Worm (Caenorhabditis elegans) whole organism, L2 larva: ENCODE data around the gene gab-1.

Source experiments
- aly-2 ChIP-seq: fragments of 150-350 bp; optimal IDR thresholded peaks from 2 replicates; lab custom pipeline; 2014; ENCODE audit warnings: missing biosample characterization, missing genetic modification characterization
- ama-1 ChIP-seq: fragments of 150-350 bp; optimal IDR thresholded peaks from 2 replicates; lab custom pipeline; 2018; ENCODE audit warnings: inconsistent platforms
- blmp-1 ChIP-seq: sonication (generic microtip); optimal IDR thresholded peaks from 2 replicates; lab custom pipeline; 2017; ENCODE audit warnings: missing genetic modification characterization, mild to moderate bottlenecking, missing compliant biosample characterization, antibody characterized with exemption, moderate library complexity; ENCODE audit not compliant: insufficient read depth
- lin-13 ChIP-seq: fragments of 150-350 bp; optimal IDR thresholded peaks from 2 replicates; lab custom pipeline; 2014; ENCODE audit warnings: missing biosample characterization, missing genetic modification reagents, missing genetic modification characterization
- lsy-2 ChIP-seq, 2 experiments: fragments of 150-350 bp in 1 of 2; sonication (generic microtip) in 1 of 2; optimal IDR thresholded peaks; 2 replicates each; lab custom pipeline; 2014 to 2017; ENCODE audit warnings: missing biosample characterization in 2 of 2, missing genetic modification characterization in 2 of 2
- mbf-1 ChIP-seq: sonication (generic microtip); optimal IDR thresholded peaks from 2 replicates; lab custom pipeline; 2017; ENCODE audit warnings: missing biosample characterization, missing genetic modification characterization
- nhr-237 ChIP-seq: fragments of 150-350 bp; optimal IDR thresholded peaks from 2 replicates; lab custom pipeline; 2014; ENCODE audit warnings: missing biosample characterization, missing genetic modification characterization
- nhr-25 ChIP-seq: fragments of 150-350 bp; sonication (generic microtip); optimal IDR thresholded peaks from 3 replicates; lab custom pipeline; 2014; ENCODE audit warnings: missing biosample characterization, missing genetic modification characterization
- nhr-77 ChIP-seq: fragments of 150-350 bp; optimal IDR thresholded peaks from 2 replicates; lab custom pipeline; 2014; ENCODE audit warnings: missing biosample characterization, missing genetic modification characterization
- snpc-4 ChIP-seq: fragments of 150-350 bp; optimal IDR thresholded peaks from 2 replicates; lab custom pipeline; 2014; ENCODE audit warnings: missing biosample characterization, missing genetic modification characterization
- unc-39 ChIP-seq: fragments of 150-350 bp; optimal IDR thresholded peaks from 2 replicates; lab custom pipeline; 2014; ENCODE audit warnings: missing biosample characterization, missing genetic modification characterization

ce11 chrIII:12819148-12819547 is 39.6 kb upstream of the gab-1 start:
- TF ChIP-seq snpc-4 (no peak), lin-13 (no peak), unc-39 (tag; lab: Kevin White, UChicago) (no peak), mbf-1 (tag; lab: Kevin White, UChicago) (no peak), nhr-25 (tag; lab: Kevin White, UChicago) (no peak), nhr-237 (tag; lab: Kevin White, UChicago) (no peak), nhr-77 (tag; lab: Kevin White, UChicago) (no peak), blmp-1 (tag; lab: Kevin White, UChicago) (no peak), aly-2 (tag; lab: Kevin White, UChicago) (no peak), ama-1 (no peak), lsy-2 (tag; optimal IDR thresholded peaks at IDR 0.05; lab: Kevin White, UChicago) (no peak)
